Worm (Caenorhabditis elegans): ENCODE data around the gene Y66D12A.30.

DNA sequence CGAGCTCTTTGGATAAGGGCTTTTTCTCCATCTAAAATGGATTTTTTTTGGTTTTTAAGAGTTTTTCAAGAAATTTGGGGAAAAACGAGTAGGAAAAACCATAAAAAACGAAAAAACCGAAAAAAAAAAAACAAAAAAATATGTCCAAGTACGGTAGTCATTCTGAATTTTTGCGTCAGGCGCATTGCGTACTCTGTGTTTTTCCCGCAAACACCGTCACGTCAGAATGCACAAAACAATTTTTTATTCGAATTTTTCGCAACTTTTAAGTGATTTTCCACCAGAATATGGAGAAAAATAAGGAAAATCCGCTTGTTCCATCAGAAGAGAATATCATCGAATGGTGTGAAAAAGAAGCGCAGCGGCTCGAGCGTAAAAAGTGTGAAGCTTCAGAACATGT, 28.3 kb upstream of the Y66D12A.30 start, which contains the start of the genes Y66D12A.6 and ceh-92:
- TF ChIP-seq nhr-12 (tag; optimal IDR thresholded peaks at IDR 0.05): no peak
- TF ChIP-seq unc-98 (GFP tag; IDR thresholded peaks at IDR 0.05): no peak
- no peak for TF ChIP-seq lin-15B (tag; optimal IDR thresholded peaks at IDR 0.05)
- TF ChIP-seq ces-1 (GFP tag; optimal IDR thresholded peaks at IDR 0.05): no peak
- no peak for TF ChIP-seq dpl-1 (GFP tag; optimal IDR thresholded peaks at IDR 0.05)
- no peak for TF ChIP-seq aly-2 (tag; optimal IDR thresholded peaks at IDR 0.05)
- TF ChIP-seq mab-9 (GFP tag; IDR thresholded peaks at IDR 0.05): no peak
- no peak for TF ChIP-seq snpc-4 (tag; optimal IDR thresholded peaks at IDR 0.05)
- no peak for TF ChIP-seq jun-1 (tag; optimal IDR thresholded peaks at IDR 0.05)
- TF ChIP-seq skn-1 (tag; optimal IDR thresholded peaks at IDR 0.05): no peak
- no peak for TF ChIP-seq elt-3 (tag; optimal IDR thresholded peaks at IDR 0.05)
- TF ChIP-seq lin-39 (tag; optimal IDR thresholded peaks at IDR 0.05): no peak
- TF ChIP-seq elt-2 (tag; optimal IDR thresholded peaks at IDR 0.05): no peak
- no peak for TF ChIP-seq pqm-1 (tag; optimal IDR thresholded peaks at IDR 0.05)

Measured in whole organism, L1 larva.